Worm (Caenorhabditis elegans): ENCODE measurements around the gene ncx-3.

ncx-3 gene

ce11 chrIV:10701866-10702458 lies 14.5 kb upstream of the ncx-3 start:
- TF ChIP-seq tbx-7 (tag; optimal IDR thresholded peaks at IDR 0.05) (no peak), dmd-4 (tag; optimal IDR thresholded peaks at IDR 0.05; ENCODE audit: borderline replicate concordance) (no peak), fkh-10 (GFP tag; optimal IDR thresholded peaks at IDR 0.05) (no peak), ceh-14 (tag; optimal IDR thresholded peaks at IDR 0.05) (no peak), pax-1 (tag; optimal IDR thresholded peaks at IDR 0.05) (no peak), T23F11.4 (GFP tag; optimal IDR thresholded peaks at IDR 0.05) (no peak), K02D7.2 (tag; optimal IDR thresholded peaks at IDR 0.05) (no peak), ttx-3 (tag; optimal IDR thresholded peaks at IDR 0.05) (no peak), nhr-11 (tag; optimal IDR thresholded peaks at IDR 0.05) (no peak), hlh-8 (tag; optimal IDR thresholded peaks at IDR 0.05) (no peak)

- TF ChIP-seq fkh-10 (GFP tag; optimal IDR thresholded peaks at IDR 0.05): no peak
- no peak for TF ChIP-seq pag-3 (tag; optimal IDR thresholded peaks at IDR 0.05; ENCODE audit: borderline replicate concordance)
- TF ChIP-seq ceh-24 (tag; optimal IDR thresholded peaks at IDR 0.05): no peak
These were observed 11.3 kb upstream of the ncx-3 start, which contains the start of gene R102.10 for ce11 chrIV:10705176-10705575. Gene R102.10 (plus strand): TSS chrIV:10705476.

- TF ChIP-seq ceh-34 (tag; optimal IDR thresholded peaks at IDR 0.05) (no peak), K09A11.1 (tag; optimal IDR thresholded peaks at IDR 0.05; ENCODE audit: insufficient read depth) (no peak), ceh-14 (tag; optimal IDR thresholded peaks at IDR 0.05) (no peak)
These were observed 10.4 kb upstream of the ncx-3 start, which contains the start of gene R102.6 for ce11 chrIV:10706090-10706489. Gene R102.6 (minus strand): TSS chrIV:10706190.

- TF ChIP-seq ceh-48 (tag; optimal IDR thresholded peaks at IDR 0.05): no peak
- no peak for TF ChIP-seq C08G9.2 (tag; optimal IDR thresholded peaks at IDR 0.05)
- no peak for TF ChIP-seq hlh-13 (GFP tag; optimal IDR thresholded peaks at IDR 0.05)
- no peak for TF ChIP-seq nhr-232 (tag; optimal IDR thresholded peaks at IDR 0.05)
- TF ChIP-seq syd-9 (tag; optimal IDR thresholded peaks at IDR 0.05): no peak
- TF ChIP-seq zip-5 (tag; optimal IDR thresholded peaks at IDR 0.05): no peak
These were observed 4.7 kb upstream of the ncx-3 start, which contains the start of gene glb-21 for ce11 chrIV:10711729-10712128. Gene glb-21 (minus strand): TSS chrIV:10711794.

ce11 chrIV:10714594-10714993 lies 1.9 kb upstream of the ncx-3 start:
- TF ChIP-seq ceh-31 (tag; optimal IDR thresholded peaks at IDR 0.05) (peak; percentile 8), unc-86 (tag; optimal IDR thresholded peaks at IDR 0.05) (no peak), nfya-1 (tag; optimal IDR thresholded peaks at IDR 0.05) (peak; percentile 21)

- TF ChIP-seq hlh-6 (tag; optimal IDR thresholded peaks at IDR 0.05): no peak
- TF ChIP-seq hlh-30 (tag; optimal IDR thresholded peaks at IDR 0.05; ENCODE audit: insufficient read depth): peak; percentile 38
These were observed 1.6 kb downstream of the ncx-3 start for ce11 chrIV:10718075-10718474.

ce11 chrIV:10718865-10719264 lies 2.4 kb downstream of the ncx-3 start:
- no peak for TF ChIP-seq pqm-1 (tag; optimal IDR thresholded peaks at IDR 0.05)
- no peak for TF ChIP-seq madf-2 (tag; optimal IDR thresholded peaks at IDR 0.05)

- TF ChIP-seq lin-11 (tag; optimal IDR thresholded peaks at IDR 0.05) (no peak), hlh-6 (tag; optimal IDR thresholded peaks at IDR 0.05) (no peak), ahr-1 (tag; optimal IDR thresholded peaks at IDR 0.05) (no peak), ceh-18 (tag; optimal IDR thresholded peaks at IDR 0.05) (no peak), elt-4 (tag; optimal IDR thresholded peaks at IDR 0.05) (no peak), ceh-48 (tag; optimal IDR thresholded peaks at IDR 0.05) (no peak), pha-2 (tag; optimal IDR thresholded peaks at IDR 0.05) (no peak), hlh-15 (tag; optimal IDR thresholded peaks at IDR 0.05) (no peak)
These were observed 11.3 kb downstream of the ncx-3 start, which contains the start of gene ZC168.2 for ce11 chrIV:10727734-10728133. Gene ZC168.2 (plus strand): TSS chrIV:10728034.

Measured in whole organism, late embryonic.